Worm (Caenorhabditis elegans) whole organism, L3 larva: Measurements from ENCODE around the gene pgp-1.

Source experiments
- R02D3.7 ChIP-seq: fragments of 150-350 bp; optimal IDR thresholded peaks from 2 replicates; lab custom pipeline; 2014; ENCODE audit warnings: missing biosample characterization, missing genetic modification characterization
- ama-1 ChIP-seq: fragments of 150-350 bp; optimal IDR thresholded peaks from 2 replicates; lab custom pipeline; 2018
- ceh-82 ChIP-seq: fragments of 150-350 bp; optimal IDR thresholded peaks from 2 replicates; lab custom pipeline; 2014; ENCODE audit warnings: missing biosample characterization, missing genetic modification characterization
- ceh-9 ChIP-seq: sonication (generic microtip); optimal IDR thresholded peaks from 2 replicates; lab custom pipeline; 2018; ENCODE audit warnings: missing biosample characterization, missing genetic modification characterization
- fkh-10 ChIP-seq: sonication (generic microtip); optimal IDR thresholded peaks from 2 replicates; lab custom pipeline; 2017; ENCODE audit warnings: missing biosample characterization, missing genetic modification reagents, missing genetic modification characterization
- snpc-4 ChIP-seq: fragments of 150-350 bp; optimal IDR thresholded peaks from 2 replicates; lab custom pipeline; 2014; ENCODE audit warnings: missing biosample characterization, missing genetic modification characterization
- unc-39 ChIP-seq: sonication (generic microtip); optimal IDR thresholded peaks from 4 replicates; lab custom pipeline; 2017; ENCODE audit warnings: missing biosample characterization, missing genetic modification characterization
- unc-62 ChIP-seq: fragments of 150-350 bp; sonication (generic microtip); optimal IDR thresholded peaks from 4 replicates; lab custom pipeline; 2014; ENCODE audit warnings: missing biosample characterization, missing genetic modification reagents, missing genetic modification characterization
- ztf-4 ChIP-seq: fragments of 150-350 bp; optimal IDR thresholded peaks from 2 replicates; lab custom pipeline; 2014; ENCODE audit warnings: missing biosample characterization, missing genetic modification characterization

DNA sequence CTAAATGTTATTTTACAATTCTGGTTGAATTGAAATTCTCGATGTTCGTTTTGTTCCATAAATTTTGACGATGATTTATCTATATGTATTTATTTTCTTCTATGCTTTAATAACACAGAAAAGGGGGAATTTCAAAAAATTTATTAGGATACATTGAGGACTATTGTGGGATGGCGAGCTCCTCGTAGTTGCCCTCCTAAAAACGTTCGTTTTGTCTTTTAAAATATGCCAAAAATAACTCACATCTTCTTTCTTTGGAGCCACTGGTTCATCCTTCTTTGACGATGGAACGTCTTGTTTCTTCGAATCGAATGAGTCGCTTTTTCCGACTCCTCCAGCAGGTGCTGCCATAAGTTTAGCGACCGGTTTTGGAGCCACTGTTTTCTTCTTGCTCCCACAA lies 28.4 kb downstream of the pgp-1 start:
- TF ChIP-seq ceh-82 (no peak), unc-39 (tag; lab: Kevin White, UChicago) (no peak), R02D3.7 (tag; lab: Kevin White, UChicago) (no peak), fkh-10 (GFP tag; lab: Kevin White, UChicago) (no peak), ztf-4 (tag; lab: Kevin White, UChicago) (no peak), unc-62 (GFP tag; lab: Kevin White, UChicago) (no peak), snpc-4 (tag; lab: Kevin White, UChicago) (no peak), ceh-9 (tag; lab: Kevin White, UChicago) (no peak), ama-1 (lab: Kevin White, UChicago) (no peak)
